Fruit fly (Drosophila melanogaster) whole organism, wandering third instar larva: ENCODE results near the gene CG13251.

Source experiments
- CG32264 ChIP-seq: fragments of 200-800 bp; sonication (Bioruptor generic); optimal IDR thresholded peaks from 2 replicates; lab custom pipeline; 2016; ENCODE audit warnings: missing biosample characterization, missing genetic modification characterization
- CG9705 ChIP-seq: fragments of 200-800 bp; sonication (Bioruptor generic); optimal IDR thresholded peaks from 2 replicates; lab custom pipeline; 2018; ENCODE audit warnings: missing biosample characterization, mild to moderate bottlenecking, missing genetic modification characterization
- HLH106 ChIP-seq: fragments of 200-800 bp; optimal IDR thresholded peaks from 3 replicates; lab custom pipeline; 2019; ENCODE audit warnings: missing biosample characterization, mild to moderate bottlenecking, missing genetic modification characterization, moderate library complexity
- dmrt93B ChIP-seq: fragments of 200-800 bp; sonication (Bioruptor generic); optimal IDR thresholded peaks from 2 replicates; lab custom pipeline; 2018; ENCODE audit warnings: missing biosample characterization, mild to moderate bottlenecking, missing genetic modification characterization
- h ChIP-seq: fragments of 200-800 bp; sonication (Bioruptor generic); optimal IDR thresholded peaks from 3 replicates; lab custom pipeline; 2016; ENCODE audit warnings: missing biosample characterization, mild to moderate bottlenecking, missing genetic modification characterization
- pan ChIP-seq: fragments of >200 bp; optimal IDR thresholded peaks from 2 replicates; lab custom pipeline; 2017
- psq ChIP-seq: fragments of 200-800 bp; sonication (Bioruptor generic); optimal IDR thresholded peaks from 3 replicates; lab custom pipeline; 2017; ENCODE audit warnings: missing biosample characterization, mild to moderate bottlenecking, missing genetic modification characterization, moderate library complexity
- sage ChIP-seq: fragments of 200-800 bp; sonication (Bioruptor generic); optimal IDR thresholded peaks from 2 replicates; lab custom pipeline; 2016; ENCODE audit warnings: missing biosample characterization, mild to moderate bottlenecking, missing genetic modification characterization
- usp ChIP-seq: fragments of >200 bp; optimal IDR thresholded peaks from 2 replicates; lab custom pipeline; 2017; ENCODE audit warnings: missing biosample characterization, missing genetic modification characterization

- TF ChIP-seq usp (GFP tag; lab: Kevin White, UChicago), result no peak
- TF ChIP-seq psq (GFP tag; lab: Kevin White, UChicago), result peak; percentile 37
- no peak for TF ChIP-seq CG32264 (GFP tag; lab: Kevin White, UChicago)
- TF ChIP-seq CG9705 (GFP tag; lab: Kevin White, UChicago), result no peak
- peak; percentile 20 for TF ChIP-seq h (GFP tag; lab: Kevin White, UChicago)
- no peak for TF ChIP-seq dmrt93B (GFP tag; lab: Kevin White, UChicago)
- TF ChIP-seq pan, result no peak
- peak; percentile 25 for TF ChIP-seq HLH106 (tag; lab: Kevin White, UChicago)
- TF ChIP-seq sage, result no peak
Measured at dm6 chr3L:20688194-20688785, 51.3 kb downstream of the CG13251 start.
